Fruit fly (Drosophila melanogaster) whole organism, embryonic: ENCODE measurements around the gene CG7332.

ENCODE experiments used
- Adf1 ChIP-seq: fragments of 200-800 bp; sonication (Bioruptor generic); IDR thresholded peaks from 2 replicates; pipeline ENCODE4 v1.3.6; 2022; ENCODE audit warnings: missing biosample characterization, missing genetic modification characterization
- B-H2 ChIP-seq: fragments of 200-800 bp; sonication (Bioruptor generic); optimal IDR thresholded peaks from 2 replicates; lab custom pipeline; 2018; ENCODE audit warnings: missing biosample characterization, mild to moderate bottlenecking, missing genetic modification characterization
- CG10366 ChIP-seq: fragments of 200-800 bp; sonication (Bioruptor generic); IDR thresholded peaks from 2 replicates; pipeline ENCODE4 v1.3.6; 2022; ENCODE audit warnings: missing biosample characterization, missing genetic modification characterization
- CG11085 ChIP-seq: fragments of 200-800 bp; sonication (Bioruptor generic); IDR thresholded peaks from 2 replicates; pipeline ENCODE4 v1.3.6; 2022; ENCODE audit warnings: missing biosample characterization, missing genetic modification characterization
- CG11723 ChIP-seq: fragments of 200-800 bp; sonication (Bioruptor generic); optimal IDR thresholded peaks from 2 replicates; lab custom pipeline; 2017; ENCODE audit warnings: missing biosample characterization, mild to moderate bottlenecking, missing genetic modification characterization
- CG12769 ChIP-seq: fragments of 200-800 bp; sonication (Bioruptor generic); optimal IDR thresholded peaks from 2 replicates; lab custom pipeline; 2019; ENCODE audit warnings: missing biosample characterization, mild to moderate bottlenecking, missing genetic modification characterization, moderate library complexity
- CG13123 ChIP-seq: fragments of 200-800 bp; sonication (Bioruptor generic); optimal IDR thresholded peaks from 2 replicates; lab custom pipeline; 2016; ENCODE audit warnings: missing biosample characterization, missing genetic modification characterization
- CG14667 ChIP-seq: fragments of 200-800 bp; sonication (Bioruptor generic); IDR thresholded peaks from 2 replicates; pipeline ENCODE4 v1.3.6; 2022; ENCODE audit warnings: missing biosample characterization, missing genetic modification characterization
- CG1529 ChIP-seq: fragments of 200-800 bp; sonication (Bioruptor generic); optimal IDR thresholded peaks from 3 replicates; lab custom pipeline; 2018; ENCODE audit warnings: missing biosample characterization, missing genetic modification characterization
- CG15514 ChIP-seq: fragments of 200-800 bp; sonication (Bioruptor generic); optimal IDR thresholded peaks from 3 replicates; lab custom pipeline; 2017; ENCODE audit warnings: missing biosample characterization, missing genetic modification characterization, mild to moderate bottlenecking, moderate library complexity, missing genetic modification reagents
- CG17328 ChIP-seq: fragments of 200-800 bp; sonication (Bioruptor generic); IDR thresholded peaks from 2 replicates; pipeline ENCODE4 v1.3.6; 2022; ENCODE audit warnings: missing biosample characterization, missing genetic modification characterization
- CG18476 ChIP-seq: fragments of 200-800 bp; sonication (Bioruptor generic); optimal IDR thresholded peaks from 2 replicates; lab custom pipeline; 2016; ENCODE audit warnings: missing biosample characterization, mild to moderate bottlenecking, missing genetic modification characterization
- CG2875 ChIP-seq: fragments of 200-800 bp; sonication (Bioruptor generic); optimal IDR thresholded peaks from 2 replicates; lab custom pipeline; 2017; ENCODE audit warnings: missing biosample characterization, mild to moderate bottlenecking, missing genetic modification characterization, missing genetic modification reagents
- CG33557 ChIP-seq: fragments of 200-800 bp; sonication (Bioruptor generic); optimal IDR thresholded peaks from 2 replicates; lab custom pipeline; 2019; ENCODE audit warnings: missing biosample characterization, mild to moderate bottlenecking, missing genetic modification characterization, moderate library complexity
- CG5953 ChIP-seq: fragments of 200-800 bp; sonication (Bioruptor generic); IDR thresholded peaks from 2 replicates; pipeline ENCODE4 v1.3.6; 2022; ENCODE audit warnings: missing biosample characterization, missing genetic modification characterization
- CG7745 ChIP-seq: fragments of 200-800 bp; sonication (Bioruptor generic); optimal IDR thresholded peaks from 2 replicates; lab custom pipeline; 2018; ENCODE audit warnings: missing biosample characterization, mild to moderate bottlenecking, missing genetic modification characterization, moderate library complexity
- CG8478 ChIP-seq: fragments of >200 bp; optimal IDR thresholded peaks from 2 replicates; lab custom pipeline; 2018
- CG8765 ChIP-seq: fragments of 200-800 bp; sonication (Bioruptor generic); IDR thresholded peaks from 2 replicates; pipeline ENCODE4 v1.3.6; 2022; ENCODE audit warnings: missing biosample characterization, missing genetic modification characterization
- CG9876 ChIP-seq: fragments of 200-800 bp; sonication (Bioruptor generic); optimal IDR thresholded peaks from 2 replicates; lab custom pipeline; 2016; ENCODE audit warnings: missing biosample characterization, missing genetic modification characterization
- D19B ChIP-seq: fragments of 200-800 bp; sonication (Bioruptor generic); optimal IDR thresholded peaks from 2 replicates; lab custom pipeline; 2017; ENCODE audit warnings: missing biosample characterization, mild to moderate bottlenecking, missing genetic modification characterization
- Dbx ChIP-seq: fragments of 200-800 bp; sonication (Bioruptor generic); IDR thresholded peaks from 3 replicates; pipeline ENCODE4 v1.3.6; 2022; ENCODE audit warnings: missing biosample characterization, missing genetic modification characterization
- Dip3 ChIP-seq: fragments of 200-800 bp; sonication (Bioruptor generic); optimal IDR thresholded peaks from 3 replicates; lab custom pipeline; 2016; ENCODE audit warnings: missing biosample characterization, missing genetic modification characterization
- Elba2 ChIP-seq: fragments of 200-800 bp; sonication (Bioruptor generic); optimal IDR thresholded peaks from 3 replicates; lab custom pipeline; 2016; ENCODE audit warnings: missing biosample characterization, missing genetic modification characterization
- H15 ChIP-seq: fragments of 200-800 bp; sonication (Bioruptor generic); IDR thresholded peaks from 3 replicates; pipeline ENCODE4 v1.3.6; 2022; ENCODE audit warnings: missing biosample characterization, missing genetic modification characterization
- Hand ChIP-seq: fragments of 200-800 bp; sonication (Bioruptor generic); optimal IDR thresholded peaks from 2 replicates; lab custom pipeline; 2017; ENCODE audit warnings: mild to moderate bottlenecking, missing biosample characterization, missing genetic modification reagents, missing genetic modification characterization
- Lim3 ChIP-seq: fragments of 200-800 bp; sonication (Bioruptor generic); IDR thresholded peaks from 2 replicates; pipeline ENCODE4 v1.3.6; 2022; ENCODE audit warnings: missing biosample characterization, missing genetic modification characterization
- MTF-1 ChIP-seq: fragments of 200-800 bp; sonication (Bioruptor generic); optimal IDR thresholded peaks from 2 replicates; lab custom pipeline; 2018; ENCODE audit warnings: missing biosample characterization, mild to moderate bottlenecking, missing genetic modification characterization, borderline replicate concordance
- Meics ChIP-seq: fragments of 200-800 bp; sonication (Bioruptor generic); optimal IDR thresholded peaks from 2 replicates; lab custom pipeline; 2017; ENCODE audit warnings: missing biosample characterization, mild to moderate bottlenecking, missing genetic modification characterization
- Mes4 ChIP-seq: fragments of 200-800 bp; sonication (Bioruptor generic); optimal IDR thresholded peaks from 2 replicates; lab custom pipeline; 2016; ENCODE audit warnings: missing biosample characterization, missing genetic modification characterization
- NC2α ChIP-seq: fragments of 200-800 bp; sonication (Bioruptor generic); optimal IDR thresholded peaks from 2 replicates; lab custom pipeline; 2016; ENCODE audit warnings: missing biosample characterization, missing genetic modification characterization
- Rfx ChIP-seq: fragments of 200-800 bp; sonication (Bioruptor generic); IDR thresholded peaks from 2 replicates; pipeline ENCODE4 v1.3.6; 2022; ENCODE audit warnings: missing biosample characterization, missing genetic modification characterization
- Side ChIP-seq: fragments of 200-800 bp; sonication (Bioruptor generic); optimal IDR thresholded peaks from 2 replicates; lab custom pipeline; 2016; ENCODE audit warnings: missing biosample characterization, missing genetic modification characterization
- Taf1 ChIP-seq: fragments of 200-800 bp; sonication (Bioruptor generic); IDR thresholded peaks from 2 replicates; pipeline ENCODE4 v1.3.6; 2022; ENCODE audit warnings: missing biosample characterization, missing genetic modification characterization
- btn ChIP-seq: fragments of 200-800 bp; sonication (Bioruptor generic); optimal IDR thresholded peaks from 2 replicates; lab custom pipeline; 2016; ENCODE audit warnings: missing biosample characterization, missing genetic modification characterization
- cato ChIP-seq: fragments of 200-800 bp; sonication (Bioruptor generic); optimal IDR thresholded peaks from 2 replicates; lab custom pipeline; 2016; ENCODE audit warnings: missing biosample characterization, missing genetic modification characterization, borderline replicate concordance
- crp ChIP-seq, 2 experiments: fragments of 200-800 bp; sonication (Bioruptor generic); optimal IDR thresholded peaks; 2 replicates in 1 of 2; 3 replicates in 1 of 2; lab custom pipeline; 2017; ENCODE audit warnings: missing biosample characterization in 2 of 2, missing genetic modification characterization in 2 of 2, mild to moderate bottlenecking in 1 of 2, moderate library complexity in 1 of 2
- cwo ChIP-seq: fragments of 200-800 bp; sonication (Bioruptor generic); optimal IDR thresholded peaks from 3 replicates; lab custom pipeline; 2017; ENCODE audit warnings: missing biosample characterization, missing genetic modification characterization, mild to moderate bottlenecking, moderate library complexity, missing genetic modification reagents
- dpn ChIP-seq, 2 experiments: fragments of 200-800 bp; sonication (Bioruptor generic); optimal IDR thresholded peaks; 3 replicates each; lab custom pipeline; 2016; ENCODE audit warnings: missing biosample characterization in 2 of 2, missing genetic modification characterization in 2 of 2
- eyg ChIP-seq: fragments of 200-800 bp; sonication (Bioruptor generic); optimal IDR thresholded peaks from 3 replicates; lab custom pipeline; 2016; ENCODE audit warnings: missing biosample characterization, missing genetic modification characterization
- fd102C ChIP-seq: fragments of 200-800 bp; sonication (Bioruptor generic); optimal IDR thresholded peaks from 2 replicates; lab custom pipeline; 2018; ENCODE audit warnings: missing biosample characterization, mild to moderate bottlenecking, missing genetic modification characterization, moderate library complexity
- grau ChIP-seq: fragments of 200-800 bp; optimal IDR thresholded peaks from 3 replicates; lab custom pipeline; 2019; ENCODE audit warnings: missing biosample characterization, mild to moderate bottlenecking, missing genetic modification characterization, moderate library complexity
- hkb ChIP-seq, 2 experiments: fragments of 200-800 bp in 1 of 2; fragments of >200 bp in 1 of 2; sonication (Bioruptor generic) in 1 of 2; IDR thresholded peaks in 1 of 2; optimal IDR thresholded peaks in 1 of 2; 2 replicates each; pipeline versions ENCODE4 v1.3.6 to Lab custom; 2017 to 2022; ENCODE audit warnings: missing biosample characterization in 1 of 2, missing genetic modification characterization in 1 of 2
- ind ChIP-seq: fragments of 200-800 bp; sonication (Bioruptor generic); optimal IDR thresholded peaks from 3 replicates; lab custom pipeline; 2016; ENCODE audit warnings: missing biosample characterization, missing genetic modification characterization
- lmd ChIP-seq: fragments of 200-800 bp; sonication (Bioruptor generic); IDR thresholded peaks from 2 replicates; pipeline ENCODE4 v1.3.6; 2022; ENCODE audit warnings: missing biosample characterization, missing genetic modification characterization
- mam ChIP-seq: fragments of 200-800 bp; sonication (Bioruptor generic); optimal IDR thresholded peaks from 3 replicates; lab custom pipeline; 2016; ENCODE audit warnings: missing biosample characterization, missing genetic modification characterization
- ro ChIP-seq: fragments of 200-800 bp; sonication (Bioruptor generic); IDR thresholded peaks from 2 replicates; pipeline ENCODE4 v1.3.6; 2022; ENCODE audit warnings: missing biosample characterization, missing genetic modification characterization
- schlank ChIP-seq: fragments of 200-800 bp; sonication (Bioruptor generic); optimal IDR thresholded peaks from 2 replicates; lab custom pipeline; 2018; ENCODE audit warnings: missing biosample characterization, mild to moderate bottlenecking, missing genetic modification characterization
- so ChIP-seq: fragments of 200-800 bp; sonication (Bioruptor generic); IDR thresholded peaks from 3 replicates; pipeline ENCODE4 v1.3.6; 2022; ENCODE audit warnings: missing biosample characterization, missing genetic modification characterization
- tna ChIP-seq: fragments of 200-800 bp; sonication (Bioruptor generic); IDR thresholded peaks from 2 replicates; pipeline ENCODE4 v1.3.6; 2022; ENCODE audit warnings: missing biosample characterization, missing genetic modification characterization; ENCODE audit not compliant: partially characterized antibody
- twi ChIP-seq: fragments of 200-800 bp; optimal IDR thresholded peaks from 2 replicates; lab custom pipeline; 2019; ENCODE audit warnings: missing biosample characterization, mild to moderate bottlenecking, missing genetic modification characterization, moderate library complexity
- wdn ChIP-seq: fragments of 200-800 bp; sonication (Bioruptor generic); IDR thresholded peaks from 2 replicates; pipeline ENCODE4 v1.3.6; 2022; ENCODE audit warnings: missing biosample characterization, missing genetic modification characterization

The CG7332 gene

dm6 chrX:18883999-18884671, at the start of gene CG7332 (continued):
- no peak for TF ChIP-seq D19B (GFP tag; lab: Kevin White, UChicago)
- TF ChIP-seq CG5953: no peak
- TF ChIP-seq Hand: no peak
- TF ChIP-seq CG9876 (GFP tag; lab: Kevin White, UChicago): no peak
- no peak for TF ChIP-seq B-H2
- no peak for TF ChIP-seq CG10366
- TF ChIP-seq wdn (GFP tag; lab: Robert Waterston, UW): no peak
- TF ChIP-seq Rfx (GFP tag; lab: Robert Waterston, UW): 0 out of 2 replicates have a peak, but pooled peaks have one; percentile 9
- TF ChIP-seq ind: no peak
- TF ChIP-seq tna (GFP tag; lab: Robert Waterston, UW): peak; percentile 65; the same call in 1 of the 2 replicates
- no peak for TF ChIP-seq grau (tag; lab: Kevin White, UChicago)
- TF ChIP-seq Lim3 (GFP tag; lab: Robert Waterston, UW): no peak
- no peak for TF ChIP-seq Adf1 (GFP tag; lab: Robert Waterston, UW)
- TF ChIP-seq btn (GFP tag; lab: Kevin White, UChicago): no peak
- TF ChIP-seq fd102C (GFP tag; lab: Kevin White, UChicago): no peak
- no peak for TF ChIP-seq crp (GFP tag; optimal IDR thresholded peaks at IDR 0.05; lab: Kevin White, UChicago)
- no peak for TF ChIP-seq Side (GFP tag; lab: Kevin White, UChicago)
- no peak for TF ChIP-seq twi (tag; lab: Kevin White, UChicago)
- no peak for TF ChIP-seq MTF-1 (GFP tag; lab: Kevin White, UChicago)
- TF ChIP-seq CG2875 (GFP tag; lab: Kevin White, UChicago): no peak
- TF ChIP-seq Mes4 (GFP tag; lab: Kevin White, UChicago): no peak
- no peak for TF ChIP-seq schlank
- TF ChIP-seq so (GFP tag; lab: Robert Waterston, UW): no peak
- TF ChIP-seq CG8478 (lab: Kevin White, UChicago): no peak
- TF ChIP-seq cato (GFP tag; lab: Kevin White, UChicago): no peak
- TF ChIP-seq CG8765 (GFP tag; lab: Robert Waterston, UW): no peak
- TF ChIP-seq Elba2: no peak
- TF ChIP-seq CG11723 (GFP tag; lab: Kevin White, UChicago): no peak
- TF ChIP-seq CG17328: no peak
- TF ChIP-seq mam (GFP tag; lab: Kevin White, UChicago): peak; percentile 10
- TF ChIP-seq CG7745 (tag; lab: Kevin White, UChicago): no peak
- TF ChIP-seq CG12769 (tag; lab: Kevin White, UChicago): no peak
- TF ChIP-seq CG33557 (GFP tag; lab: Kevin White, UChicago): no peak
- no peak for TF ChIP-seq CG1529 (GFP tag; lab: Kevin White, UChicago)
- no peak for TF ChIP-seq ro
- no peak for TF ChIP-seq Meics (GFP tag; lab: Kevin White, UChicago)
- TF ChIP-seq CG13123 (GFP tag; lab: Kevin White, UChicago): no peak
- no peak for TF ChIP-seq CG14667
- no peak for TF ChIP-seq lmd
- no peak for TF ChIP-seq NC2α (GFP tag; lab: Kevin White, UChicago)
- no peak for TF ChIP-seq Dip3 (GFP tag; lab: Kevin White, UChicago)
- TF ChIP-seq cwo (GFP tag; lab: Kevin White, UChicago): no peak
- TF ChIP-seq Dbx (GFP tag; lab: Robert Waterston, UW): no peak
- no peak for TF ChIP-seq dpn (GFP tag; optimal IDR thresholded peaks at IDR 0.05; lab: Kevin White, UChicago)
- TF ChIP-seq eyg (GFP tag; lab: Kevin White, UChicago): no peak
- no peak for TF ChIP-seq CG11085 (GFP tag; lab: Robert Waterston, UW)
- no peak for TF ChIP-seq hkb (optimal IDR thresholded peaks at IDR 0.05; lab: Kevin White, UChicago)
- TF ChIP-seq hkb (GFP tag; IDR thresholded peaks at IDR 0.05; lab: Robert Waterston, UW): peak; percentile 50
- TF ChIP-seq Taf1 (GFP tag; lab: Robert Waterston, UW): no peak
- TF ChIP-seq CG18476 (GFP tag; lab: Kevin White, UChicago): no peak
- TF ChIP-seq H15 (GFP tag; lab: Robert Waterston, UW): no peak
- peak; percentile 47 for TF ChIP-seq CG15514
